Fruit fly (Drosophila melanogaster) whole organism, wandering third instar larva: ENCODE data around the gene SdicB.

Experiments
- CG32264 ChIP-seq: fragments of 200-800 bp; sonication (Bioruptor generic); optimal IDR thresholded peaks from 2 replicates; lab custom pipeline; 2016; ENCODE audit warnings: missing biosample characterization, missing genetic modification characterization
- Hr78 ChIP-seq: fragments of >200 bp; optimal IDR thresholded peaks from 2 replicates; lab custom pipeline; 2017; ENCODE audit warnings: missing biosample characterization, missing genetic modification characterization
- h ChIP-seq: fragments of 200-800 bp; sonication (Bioruptor generic); optimal IDR thresholded peaks from 3 replicates; lab custom pipeline; 2016; ENCODE audit warnings: missing biosample characterization, mild to moderate bottlenecking, missing genetic modification characterization
- sv ChIP-seq: fragments of 200-800 bp; sonication (Bioruptor generic); optimal IDR thresholded peaks from 3 replicates; lab custom pipeline; 2016; ENCODE audit warnings: missing biosample characterization, missing genetic modification characterization

DNA sequence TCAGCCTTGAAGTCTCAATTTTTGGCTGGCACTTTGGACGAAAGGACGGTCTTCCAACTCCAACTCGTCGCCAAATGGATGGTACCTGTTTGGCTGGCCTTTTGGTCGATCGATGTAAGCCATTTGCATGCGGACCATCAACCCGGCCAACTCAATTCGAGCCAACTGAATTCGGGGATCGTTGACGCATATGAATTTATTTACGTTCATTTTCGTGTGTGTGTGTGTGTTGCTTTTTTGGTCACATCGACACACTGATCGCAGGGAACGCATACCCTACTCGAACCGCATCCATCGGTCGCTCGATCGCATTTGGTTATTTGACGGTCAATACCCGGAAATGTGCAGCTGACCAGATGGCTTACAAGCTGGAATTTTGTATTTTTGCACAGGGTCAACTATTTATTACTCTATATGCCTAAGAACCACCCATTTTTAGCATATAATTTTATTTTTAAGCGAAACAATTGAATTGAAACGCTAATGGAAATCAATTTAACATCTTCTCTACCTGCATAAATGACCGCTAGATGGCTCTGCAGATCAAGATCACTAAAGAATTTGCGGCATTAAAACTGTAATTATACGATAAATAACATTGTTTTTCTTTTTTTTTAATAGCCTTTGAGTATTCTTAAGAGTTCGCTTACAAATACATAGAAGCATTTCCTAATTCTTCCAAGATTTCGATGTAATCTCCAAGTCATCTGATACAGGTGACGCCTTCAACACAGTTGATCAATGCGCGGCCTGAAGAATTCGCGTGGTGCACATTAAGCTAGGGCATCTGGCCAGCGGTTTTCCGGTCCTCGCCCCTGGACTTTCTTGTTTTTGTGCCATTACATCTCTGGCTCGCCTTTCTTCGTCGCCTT is 29.6 kb upstream of the SdicB start:
- no peak for TF ChIP-seq sv
- TF ChIP-seq Hr78: no peak
- TF ChIP-seq h (GFP tag; lab: Kevin White, UChicago): no peak
- TF ChIP-seq CG32264 (GFP tag; lab: Kevin White, UChicago): no peak
